Fruit fly (Drosophila melanogaster) whole organism, embryonic: Measurements from ENCODE around the gene ab.
A peak's percentile ranks its signal among the peaks of the same experiment; 100 is the strongest.

Experiments
- Adf1 ChIP-seq: fragments of 200-800 bp; sonication (Bioruptor generic); IDR thresholded peaks from 2 replicates; pipeline ENCODE4 v1.3.6; 2022; ENCODE audit warnings: missing biosample characterization, missing genetic modification characterization
- Atf3 ChIP-seq: fragments of 200-800 bp; sonication (Bioruptor generic); optimal IDR thresholded peaks from 3 replicates; lab custom pipeline; 2016; ENCODE audit warnings: missing biosample characterization, missing genetic modification characterization
- CG10543 ChIP-seq: fragments of 200-800 bp; sonication (Bioruptor generic); optimal IDR thresholded peaks from 3 replicates; lab custom pipeline; 2017; ENCODE audit warnings: missing biosample characterization, mild to moderate bottlenecking, missing genetic modification characterization, moderate library complexity
- CG10654 ChIP-seq: fragments of 200-800 bp; sonication (Bioruptor generic); optimal IDR thresholded peaks from 2 replicates; lab custom pipeline; 2016; ENCODE audit warnings: missing biosample characterization, missing genetic modification characterization
- CG11723 ChIP-seq: fragments of 200-800 bp; sonication (Bioruptor generic); optimal IDR thresholded peaks from 2 replicates; lab custom pipeline; 2017; ENCODE audit warnings: missing biosample characterization, mild to moderate bottlenecking, missing genetic modification characterization
- CG14441 ChIP-seq: fragments of 200-800 bp; sonication (Bioruptor generic); IDR thresholded peaks from 2 replicates; pipeline ENCODE4 v1.3.6; 2022; ENCODE audit warnings: missing biosample characterization, missing genetic modification characterization
- CG14860 ChIP-seq: fragments of 200-800 bp; sonication (Bioruptor generic); IDR thresholded peaks from 3 replicates; pipeline ENCODE4 v1.3.6; 2022; ENCODE audit warnings: missing biosample characterization, missing genetic modification characterization; ENCODE audit not compliant: partially characterized antibody
- CG1602 ChIP-seq: fragments of 200-800 bp; sonication (Bioruptor generic); optimal IDR thresholded peaks from 3 replicates; lab custom pipeline; 2016; ENCODE audit warnings: missing biosample characterization, missing genetic modification characterization
- CG18011 ChIP-seq: fragments of 200-800 bp; sonication (Bioruptor generic); optimal IDR thresholded peaks from 2 replicates; lab custom pipeline; 2017; ENCODE audit warnings: missing biosample characterization, missing genetic modification characterization, mild to moderate bottlenecking, moderate library complexity, missing genotype
- CG31388 ChIP-seq: fragments of 200-800 bp; sonication (Bioruptor generic); optimal IDR thresholded peaks from 2 replicates; lab custom pipeline; 2016; ENCODE audit warnings: missing biosample characterization, missing genetic modification characterization
- CG4282 ChIP-seq: fragments of 200-800 bp; sonication (Bioruptor generic); optimal IDR thresholded peaks from 2 replicates; lab custom pipeline; 2016; ENCODE audit warnings: missing biosample characterization, missing genetic modification characterization
- CG5245 ChIP-seq: fragments of 200-800 bp; sonication (Bioruptor generic); optimal IDR thresholded peaks from 3 replicates; lab custom pipeline; 2016; ENCODE audit warnings: missing biosample characterization, missing genetic modification characterization
- CG5953 ChIP-seq: fragments of 200-800 bp; sonication (Bioruptor generic); IDR thresholded peaks from 2 replicates; pipeline ENCODE4 v1.3.6; 2022; ENCODE audit warnings: missing biosample characterization, missing genetic modification characterization
- CG6272 ChIP-seq: fragments of 200-800 bp; sonication (Bioruptor generic); IDR thresholded peaks from 2 replicates; pipeline ENCODE4 v1.3.6; 2022; ENCODE audit warnings: missing biosample characterization, missing genetic modification characterization
- CG8944 ChIP-seq: fragments of 200-800 bp; sonication (Bioruptor generic); optimal IDR thresholded peaks from 3 replicates; lab custom pipeline; 2016; ENCODE audit warnings: missing biosample characterization, missing genetic modification characterization
- CG9727 ChIP-seq: fragments of 200-800 bp; sonication (Bioruptor generic); optimal IDR thresholded peaks from 3 replicates; lab custom pipeline; 2017; ENCODE audit warnings: missing biosample characterization, mild to moderate bottlenecking, missing genetic modification characterization
- Dip3 ChIP-seq: fragments of 200-800 bp; sonication (Bioruptor generic); optimal IDR thresholded peaks from 3 replicates; lab custom pipeline; 2016; ENCODE audit warnings: missing biosample characterization, missing genetic modification characterization
- Eip74EF ChIP-seq, 2 experiments: fragments of 200-800 bp in 1 of 2; fragments of >200 bp in 1 of 2; sonication (Bioruptor generic) in 1 of 2; optimal IDR thresholded peaks; 2 replicates each; lab custom pipeline; 2017 to 2019; ENCODE audit warnings: missing biosample characterization in 2 of 2, missing genetic modification characterization in 2 of 2, mild to moderate bottlenecking in 1 of 2, moderate library complexity in 1 of 2
- Elba2 ChIP-seq: fragments of 200-800 bp; sonication (Bioruptor generic); optimal IDR thresholded peaks from 3 replicates; lab custom pipeline; 2016; ENCODE audit warnings: missing biosample characterization, missing genetic modification characterization
- Fer1 ChIP-seq: fragments of 200-800 bp; sonication (Bioruptor generic); optimal IDR thresholded peaks from 2 replicates; lab custom pipeline; 2017; ENCODE audit warnings: missing biosample characterization, mild to moderate bottlenecking, missing genetic modification characterization
- HLH4C ChIP-seq: fragments of 200-800 bp; sonication (Bioruptor generic); IDR thresholded peaks from 3 replicates; pipeline ENCODE4 v1.3.6; 2022; ENCODE audit warnings: missing biosample characterization, missing genetic modification characterization; ENCODE audit not compliant: partially characterized antibody
- Hey ChIP-seq: fragments of 200-800 bp; sonication (Bioruptor generic); optimal IDR thresholded peaks from 3 replicates; lab custom pipeline; 2018; ENCODE audit warnings: missing biosample characterization, mild to moderate bottlenecking, missing genetic modification characterization
- Jarid2 ChIP-seq: fragments of 200-800 bp; sonication (Bioruptor generic); optimal IDR thresholded peaks from 3 replicates; lab custom pipeline; 2017; ENCODE audit warnings: mild to moderate bottlenecking, missing biosample characterization, missing genetic modification reagents, missing genetic modification characterization
- Meics ChIP-seq: fragments of 200-800 bp; sonication (Bioruptor generic); optimal IDR thresholded peaks from 2 replicates; lab custom pipeline; 2017; ENCODE audit warnings: missing biosample characterization, mild to moderate bottlenecking, missing genetic modification characterization
- NC2α ChIP-seq: fragments of 200-800 bp; sonication (Bioruptor generic); optimal IDR thresholded peaks from 2 replicates; lab custom pipeline; 2016; ENCODE audit warnings: missing biosample characterization, missing genetic modification characterization
- NFAT ChIP-seq: fragments of 200-800 bp; sonication (Bioruptor generic); IDR thresholded peaks from 2 replicates; pipeline ENCODE4 v1.3.6; 2022; ENCODE audit warnings: missing biosample characterization, missing genetic modification characterization
- Neu2 ChIP-seq: fragments of 200-800 bp; sonication (Bioruptor generic); optimal IDR thresholded peaks from 3 replicates; lab custom pipeline; 2016; ENCODE audit warnings: missing biosample characterization, missing genetic modification characterization, borderline replicate concordance
- NfI ChIP-seq: fragments of 200-800 bp; sonication (Bioruptor generic); optimal IDR thresholded peaks from 3 replicates; lab custom pipeline; 2018; ENCODE audit warnings: missing biosample characterization, mild to moderate bottlenecking, missing genetic modification characterization, moderate library complexity
- PHDP ChIP-seq: fragments of 200-800 bp; sonication (Bioruptor generic); optimal IDR thresholded peaks from 3 replicates; lab custom pipeline; 2018; ENCODE audit warnings: missing biosample characterization, mild to moderate bottlenecking, missing genetic modification characterization, moderate library complexity
- Rfx ChIP-seq: fragments of 200-800 bp; sonication (Bioruptor generic); IDR thresholded peaks from 2 replicates; pipeline ENCODE4 v1.3.6; 2022; ENCODE audit warnings: missing biosample characterization, missing genetic modification characterization
- Sox100B ChIP-seq: fragments of 200-800 bp; sonication (Bioruptor generic); optimal IDR thresholded peaks from 3 replicates; lab custom pipeline; 2018; ENCODE audit warnings: missing biosample characterization, mild to moderate bottlenecking, missing genetic modification characterization
- Vsx1 ChIP-seq: fragments of 200-800 bp; sonication (Bioruptor generic); optimal IDR thresholded peaks from 2 replicates; lab custom pipeline; 2017; ENCODE audit warnings: missing biosample characterization, mild to moderate bottlenecking, missing genetic modification characterization, missing genetic modification reagents
- abd-A ChIP-seq: fragments of 200-800 bp; sonication (Bioruptor generic); optimal IDR thresholded peaks from 3 replicates; lab custom pipeline; 2019; ENCODE audit warnings: missing biosample characterization, mild to moderate bottlenecking, missing genetic modification characterization, moderate library complexity
- aop ChIP-seq: fragments of 200-800 bp; sonication (Bioruptor generic); IDR thresholded peaks from 2 replicates; pipeline ENCODE4 v1.3.6; 2022; ENCODE audit warnings: missing biosample characterization, missing genetic modification characterization
- ara ChIP-seq: fragments of 200-800 bp; sonication (Bioruptor generic); IDR thresholded peaks from 2 replicates; pipeline ENCODE4 v1.3.6; 2022; ENCODE audit warnings: missing biosample characterization, missing genetic modification characterization
- ase ChIP-seq: fragments of 200-800 bp; sonication (Bioruptor generic); IDR thresholded peaks from 3 replicates; pipeline ENCODE4 v1.3.6; 2022; ENCODE audit warnings: missing biosample characterization, missing genetic modification characterization
- eyg ChIP-seq: fragments of 200-800 bp; sonication (Bioruptor generic); optimal IDR thresholded peaks from 3 replicates; lab custom pipeline; 2016; ENCODE audit warnings: missing biosample characterization, missing genetic modification characterization
- fd64A ChIP-seq: fragments of 200-800 bp; sonication (Bioruptor generic); optimal IDR thresholded peaks from 3 replicates; lab custom pipeline; 2018; ENCODE audit warnings: missing biosample characterization, mild to moderate bottlenecking, missing genetic modification characterization
- gfzf ChIP-seq: fragments of 200-800 bp; sonication (Bioruptor generic); optimal IDR thresholded peaks from 2 replicates; lab custom pipeline; 2016; ENCODE audit warnings: missing biosample characterization, mild to moderate bottlenecking, missing genetic modification characterization, moderate library complexity
- gsb-n ChIP-seq: fragments of 200-800 bp; sonication (Bioruptor generic); optimal IDR thresholded peaks from 3 replicates; lab custom pipeline; 2018; ENCODE audit warnings: missing biosample characterization, mild to moderate bottlenecking, missing genetic modification characterization
- ham ChIP-seq: fragments of 200-800 bp; sonication (Bioruptor generic); IDR thresholded peaks from 2 replicates; pipeline ENCODE4 v1.3.6; 2022; ENCODE audit warnings: missing biosample characterization, missing genetic modification characterization
- ind ChIP-seq: fragments of 200-800 bp; sonication (Bioruptor generic); optimal IDR thresholded peaks from 3 replicates; lab custom pipeline; 2016; ENCODE audit warnings: missing biosample characterization, missing genetic modification characterization
- kah ChIP-seq: fragments of 200-800 bp; sonication (Bioruptor generic); optimal IDR thresholded peaks from 2 replicates; lab custom pipeline; 2018; ENCODE audit warnings: missing biosample characterization, mild to moderate bottlenecking, missing genetic modification characterization
- ken ChIP-seq: fragments of 200-800 bp; sonication (Bioruptor generic); IDR thresholded peaks from 3 replicates; pipeline ENCODE4 v1.3.6; 2022; ENCODE audit warnings: missing biosample characterization, missing genetic modification characterization
- nau ChIP-seq: fragments of 200-800 bp; sonication (Bioruptor generic); optimal IDR thresholded peaks from 3 replicates; lab custom pipeline; 2017; ENCODE audit warnings: missing biosample characterization, mild to moderate bottlenecking, missing genetic modification characterization, missing genetic modification reagents
- salm ChIP-seq: fragments of 200-800 bp; sonication (Bioruptor generic); optimal IDR thresholded peaks from 2 replicates; lab custom pipeline; 2018; ENCODE audit warnings: missing biosample characterization, mild to moderate bottlenecking, missing genetic modification characterization
- seq ChIP-seq: fragments of 200-800 bp; sonication (Bioruptor generic); IDR thresholded peaks from 2 replicates; pipeline ENCODE4 v1.3.6; 2022; ENCODE audit warnings: missing biosample characterization, missing genetic modification characterization
- shn ChIP-seq: fragments of 200-800 bp; sonication (Bioruptor generic); optimal IDR thresholded peaks from 3 replicates; lab custom pipeline; 2016; ENCODE audit warnings: missing biosample characterization, missing genetic modification characterization
- slbo ChIP-seq: fragments of 200-800 bp; sonication (Bioruptor generic); IDR thresholded peaks from 2 replicates; pipeline ENCODE4 v1.3.6; 2022; ENCODE audit warnings: missing biosample characterization, missing genetic modification characterization
- so ChIP-seq: fragments of 200-800 bp; sonication (Bioruptor generic); IDR thresholded peaks from 3 replicates; pipeline ENCODE4 v1.3.6; 2022; ENCODE audit warnings: missing biosample characterization, missing genetic modification characterization
- sug ChIP-seq: fragments of 200-800 bp; optimal IDR thresholded peaks from 2 replicates; lab custom pipeline; 2019; ENCODE audit warnings: missing biosample characterization, mild to moderate bottlenecking, missing genetic modification characterization, moderate library complexity
- ttk ChIP-seq: fragments of 200-800 bp; sonication (Bioruptor generic); IDR thresholded peaks from 2 replicates; pipeline ENCODE4 v2.1.2; 2022; ENCODE audit warnings: missing biosample characterization, missing genetic modification characterization
- vnd ChIP-seq: fragments of 200-800 bp; sonication (Bioruptor generic); IDR thresholded peaks from 3 replicates; pipeline ENCODE4 v1.3.6; 2022; ENCODE audit warnings: missing biosample characterization, missing genetic modification characterization; ENCODE audit not compliant: partially characterized antibody
- yki ChIP-seq: fragments of >200 bp; optimal IDR thresholded peaks from 3 replicates; lab custom pipeline; 2018

The ab gene

DNA sequence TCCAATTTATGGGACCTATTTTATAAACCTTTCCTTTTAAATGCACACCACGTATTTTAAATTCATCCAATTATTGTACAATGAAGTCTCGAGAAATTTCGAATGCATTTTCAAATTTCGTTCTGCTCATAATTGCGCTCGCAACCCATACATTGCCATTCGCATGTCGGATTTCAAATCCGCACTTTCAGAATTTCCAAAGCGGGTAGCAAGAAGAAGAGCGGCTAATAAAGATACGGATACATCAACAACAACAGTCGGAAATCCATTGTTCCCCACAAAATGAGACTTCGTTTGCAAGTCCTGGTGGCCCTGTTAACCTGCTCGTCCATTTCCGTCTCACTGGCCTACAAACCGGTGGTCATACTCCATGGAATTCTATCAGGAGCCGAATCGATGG is 69.6 kb downstream of the ab start, which contains the start of gene Ppt2 (continued):
- TF ChIP-seq Sox100B (GFP tag; lab: Kevin White, UChicago) (no peak), CG14441 (no peak), ham (no peak), CG11723 (no peak), CG1602 (GFP tag; lab: Kevin White, UChicago) (no peak), Eip74EF (GFP tag; optimal IDR thresholded peaks at IDR 0.05; lab: Kevin White, UChicago) (no peak), nau (no peak), kah (GFP tag; lab: Kevin White, UChicago) (no peak), NFAT (no peak), PHDP (tag; lab: Kevin White, UChicago) (no peak), CG31388 (GFP tag; lab: Kevin White, UChicago) (no peak), yki (lab: Kevin White, UChicago) (peak; percentile 72), Vsx1 (peak; percentile 100), CG4282 (GFP tag; lab: Kevin White, UChicago) (no peak), vnd (no peak), ase (GFP tag; lab: Robert Waterston, UW) (no peak), Adf1 (no peak), shn (no peak), ind (GFP tag; lab: Kevin White, UChicago) (no peak), CG6272 (GFP tag; lab: Robert Waterston, UW) (no peak), Hey (tag; lab: Kevin White, UChicago) (no peak), slbo (GFP tag; lab: Robert Waterston, UW) (no peak), aop (GFP tag; lab: Robert Waterston, UW) (no peak), Jarid2 (GFP tag; lab: Kevin White, UChicago) (no peak), ken (GFP tag; lab: Robert Waterston, UW) (no peak), fd64A (no peak), CG18011 (GFP tag; lab: Kevin White, UChicago) (no peak), salm (tag; lab: Kevin White, UChicago) (no peak), Neu2 (GFP tag; lab: Kevin White, UChicago) (no peak), Dip3 (GFP tag; lab: Kevin White, UChicago) (no peak), gsb-n (tag; lab: Kevin White, UChicago) (peak; percentile 49), Meics (GFP tag; lab: Kevin White, UChicago) (no peak), Atf3 (GFP tag; lab: Kevin White, UChicago) (no peak), CG5245 (no peak)

DNA sequence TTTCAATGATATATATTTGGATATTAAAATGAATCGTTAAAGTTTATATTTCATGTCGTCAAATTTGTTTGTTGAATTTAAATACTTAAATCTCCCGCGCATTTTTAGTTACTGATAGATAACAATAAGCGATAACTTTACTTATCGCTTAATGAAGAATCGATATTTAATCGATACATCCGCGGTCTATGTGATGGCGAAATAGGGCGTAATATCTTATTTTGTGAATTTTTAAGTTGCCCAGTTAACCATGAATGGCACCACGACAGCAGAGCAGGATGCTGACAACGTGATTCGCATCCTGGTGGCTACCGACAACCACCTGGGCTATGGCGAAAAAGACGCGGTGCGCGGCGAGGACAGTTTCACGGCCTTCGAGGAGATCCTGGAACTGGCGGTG is 71.5 kb downstream of the ab start, which contains the start of gene mre11:
Gene mre11, plus strand, starts transcription at position 161 of the 400 bp plus-strand sequence.
- TF ChIP-seq Fer1 (GFP tag; lab: Kevin White, UChicago) (no peak), gfzf (GFP tag; lab: Kevin White, UChicago) (no peak), Rfx (no peak), so (no peak), abd-A (tag; lab: Kevin White, UChicago) (no peak), CG10654 (no peak), Elba2 (GFP tag; lab: Kevin White, UChicago) (no peak), CG6272 (GFP tag; lab: Robert Waterston, UW) (no peak), CG9727 (GFP tag; lab: Kevin White, UChicago) (no peak), seq (no peak), HLH4C (GFP tag; lab: Robert Waterston, UW) (peak; percentile 95), NfI (no peak), NC2α (GFP tag; lab: Kevin White, UChicago) (no peak), eyg (no peak), ara (GFP tag; lab: Robert Waterston, UW) (no peak), CG8944 (GFP tag; lab: Kevin White, UChicago) (no peak), CG10543 (GFP tag; lab: Kevin White, UChicago) (no peak), sug (tag; lab: Kevin White, UChicago) (no peak), CG5953 (GFP tag; lab: Robert Waterston, UW) (no peak), CG14860 (GFP tag; lab: Robert Waterston, UW) (peak; percentile 86; the same call in 2 of the 3 replicates), ttk (no peak)
